Fruit fly (Drosophila melanogaster) Kc167 (cell line): ENCODE results near the gene Trp1.

Source experiments
- Myc ChIP-seq: fragments of >200 bp; optimal IDR thresholded peaks from 2 replicates; lab custom pipeline; 2017; ENCODE audit warnings: missing external identifiers
- Sin3A ChIP-seq: fragments of >200 bp; optimal IDR thresholded peaks from 2 replicates; lab custom pipeline; 2018; ENCODE audit warnings: missing external identifiers
- h ChIP-seq: fragments of >200 bp; optimal IDR thresholded peaks from 3 replicates; lab custom pipeline; 2018; ENCODE audit warnings: missing external identifiers
- insv ChIP-seq: fragments of >200 bp; optimal IDR thresholded peaks from 3 replicates; lab custom pipeline; 2018; ENCODE audit warnings: missing external identifiers
- psq ChIP-seq: fragments of >200 bp; optimal IDR thresholded peaks from 2 replicates; lab custom pipeline; 2017; ENCODE audit warnings: missing external identifiers

DNA sequence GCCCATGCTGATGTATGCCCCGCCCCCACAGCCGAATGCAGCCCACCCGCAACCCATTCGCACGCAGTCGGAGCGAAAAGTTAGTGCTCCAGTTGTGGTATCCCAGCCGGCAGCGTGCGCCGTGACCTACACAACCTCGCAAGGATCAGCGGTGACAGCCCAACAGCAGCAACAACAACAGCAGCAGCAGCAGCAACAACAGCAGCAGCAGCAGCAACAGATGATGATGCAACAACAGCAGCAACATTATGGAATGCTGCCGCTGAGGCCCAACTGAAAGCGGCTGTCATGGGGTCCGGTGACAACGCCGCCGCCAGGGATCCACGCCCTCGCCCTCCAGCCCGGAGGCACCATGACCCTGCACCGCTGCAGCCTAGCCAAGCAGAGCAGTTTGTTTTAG is 14.8 kb upstream of the Trp1 start:
- TF ChIP-seq psq (lab: Kevin White, UChicago): no peak
- TF ChIP-seq Myc (lab: Kevin White, UChicago): no peak
- no peak for TF ChIP-seq h (lab: Kevin White, UChicago)
- no peak for TF ChIP-seq Sin3A (lab: Kevin White, UChicago)
- TF ChIP-seq insv (lab: Kevin White, UChicago): no peak
